Fruit fly (Drosophila melanogaster) Kc167 (cell line): ENCODE data around the gene AstC-R1.

Source experiments
- Myc ChIP-seq: fragments of >200 bp; optimal IDR thresholded peaks from 2 replicates; lab custom pipeline; 2017; ENCODE audit warnings: missing external identifiers
- Sin3A ChIP-seq: fragments of >200 bp; optimal IDR thresholded peaks from 2 replicates; lab custom pipeline; 2018; ENCODE audit warnings: missing external identifiers
- h ChIP-seq: fragments of >200 bp; optimal IDR thresholded peaks from 3 replicates; lab custom pipeline; 2018; ENCODE audit warnings: missing external identifiers
- insv ChIP-seq: fragments of >200 bp; optimal IDR thresholded peaks from 3 replicates; lab custom pipeline; 2018; ENCODE audit warnings: missing external identifiers
- psq ChIP-seq: fragments of >200 bp; optimal IDR thresholded peaks from 2 replicates; lab custom pipeline; 2017; ENCODE audit warnings: missing external identifiers
- ttk ChIP-seq: sonication (Bioruptor generic); optimal IDR thresholded peaks from 2 replicates; lab custom pipeline; 2017; ENCODE audit warnings: missing external identifiers

The AstC-R1 gene

DNA sequence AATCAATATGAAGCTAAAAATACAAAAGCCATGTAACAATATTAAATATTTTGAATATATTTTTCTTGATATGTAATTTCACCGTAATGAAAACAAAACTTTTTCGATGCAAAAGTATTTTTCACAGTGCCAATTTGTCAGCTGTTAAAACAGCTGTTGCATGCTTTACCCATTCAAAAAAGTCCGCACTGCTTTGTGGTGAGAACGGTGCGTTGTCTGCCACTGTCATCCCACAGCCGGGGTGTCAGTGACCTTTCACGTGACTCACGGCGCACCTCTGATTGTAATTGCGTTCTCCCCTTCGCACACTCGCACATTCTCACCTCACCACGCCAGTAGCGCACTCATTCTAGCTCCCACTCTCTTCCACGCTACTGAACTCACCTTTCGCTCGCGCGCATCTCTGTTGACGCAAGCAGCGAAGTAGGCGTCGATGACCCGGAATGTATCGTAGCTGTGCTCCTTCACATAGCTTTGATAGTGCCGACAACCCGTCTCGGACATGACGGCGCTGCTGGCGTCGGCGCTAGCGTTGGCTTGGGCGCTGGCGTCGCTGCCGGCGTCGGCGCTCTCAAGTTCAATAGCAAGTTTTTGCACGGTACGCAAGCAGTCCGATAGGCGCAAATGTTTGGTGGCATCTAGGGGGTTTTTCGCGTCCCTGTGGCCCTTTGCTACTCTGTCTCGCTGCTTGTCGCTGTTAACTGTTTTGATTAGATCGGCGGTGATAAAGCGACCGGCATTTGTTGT is 61.1 kb downstream of the AstC-R1 start:
- TF ChIP-seq Sin3A (no peak), h (no peak), psq (lab: Kevin White, UChicago) (no peak), ttk (lab: Kevin White, UChicago) (no peak)

- TF ChIP-seq psq (lab: Kevin White, UChicago) = no peak
- no peak for TF ChIP-seq ttk (lab: Kevin White, UChicago)
- TF ChIP-seq h = no peak
- no peak for TF ChIP-seq insv (lab: Kevin White, UChicago)
- no peak for TF ChIP-seq Sin3A
- no peak for TF ChIP-seq Myc (lab: Kevin White, UChicago)
Measured at dm6 chr3L:18621735-18622421, 61.8 kb downstream of the AstC-R1 start, which contains the start of gene not. Gene not (minus strand): TSS chr3L:18622129.

DNA sequence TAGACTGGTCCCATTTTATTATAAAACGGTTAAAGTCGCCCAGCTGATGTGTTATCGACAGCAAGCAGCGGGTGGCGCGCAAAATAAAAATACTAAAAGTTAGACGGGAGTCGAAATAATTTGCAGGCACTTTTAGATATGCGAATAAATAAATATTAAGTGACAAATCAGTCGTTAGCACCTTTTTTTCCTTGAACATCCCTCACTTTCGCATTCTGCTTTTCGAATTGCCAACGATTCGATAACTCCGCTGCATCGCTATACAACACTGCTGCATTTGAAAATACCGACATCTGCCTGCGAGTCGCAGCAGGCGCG is 62.3 kb downstream of the AstC-R1 start, which contains the start of gene bora:
TSS of gene bora (plus strand) at position 271 of the 318 bp plus-strand sequence.
- no peak for TF ChIP-seq Sin3A
- no peak for TF ChIP-seq ttk (lab: Kevin White, UChicago)
- no peak for TF ChIP-seq h
- TF ChIP-seq Myc (lab: Kevin White, UChicago) = no peak
- TF ChIP-seq insv (lab: Kevin White, UChicago) = no peak
- no peak for TF ChIP-seq psq (lab: Kevin White, UChicago)

- TF ChIP-seq psq (lab: Kevin White, UChicago) (no peak), insv (lab: Kevin White, UChicago) (no peak), h (no peak), ttk (lab: Kevin White, UChicago) (no peak), Myc (lab: Kevin White, UChicago) (no peak)
Measured at dm6 chr3L:18625786-18626185, 65.7 kb downstream of the AstC-R1 start, which contains the start of gene MYPT-75D. Gene MYPT-75D (plus strand): TSS chr3L:18625959.
